Fruit fly (Drosophila melanogaster): Measurements from ENCODE around the gene CG33270.

DNA sequence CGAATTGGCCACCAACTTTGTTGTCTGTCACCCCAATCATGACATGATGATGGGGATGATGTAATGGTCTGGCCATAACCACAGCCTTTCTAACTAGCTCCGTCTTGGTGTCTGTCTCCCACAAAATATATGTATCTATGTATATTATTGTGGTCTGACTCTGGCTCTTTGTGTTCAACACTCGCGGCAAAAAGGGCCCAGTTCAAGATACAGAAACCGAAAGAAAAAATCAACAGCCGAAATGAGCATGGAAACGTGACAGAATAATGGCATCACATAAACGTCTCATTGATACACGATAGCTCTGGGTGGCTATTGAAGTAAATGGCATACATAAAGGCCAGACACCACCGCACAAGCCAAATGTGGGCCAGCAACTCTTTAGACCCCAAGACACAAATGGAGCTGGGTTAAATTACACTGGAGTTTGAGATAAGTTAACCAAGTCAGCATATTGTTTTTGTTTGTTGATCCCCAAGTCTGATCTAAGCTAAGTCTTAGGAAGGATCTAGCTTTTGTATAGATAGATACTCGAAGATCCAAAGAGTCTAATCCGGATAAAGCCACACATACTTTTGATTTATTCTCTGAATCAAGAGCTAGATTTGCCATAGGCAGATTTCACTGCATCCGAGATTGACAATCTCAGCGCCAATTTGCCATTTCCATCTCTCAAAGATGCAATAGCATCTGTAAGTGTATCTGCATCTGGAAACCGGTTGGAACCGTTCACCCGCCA lies 46.3 kb downstream of the CG33270 start:
- TF ChIP-seq CTCF (optimal IDR thresholded peaks at IDR 0.05) (no peak), CG8478 (optimal IDR thresholded peaks at IDR 0.05) (no peak)
